Worm (Caenorhabditis elegans) whole organism, L1 larva: Measurements from ENCODE around the gene gadr-2.

ENCODE experiments used
- C16A3.4 ChIP-seq: fragments of 150-350 bp; optimal IDR thresholded peaks from 2 replicates; lab custom pipeline; 2014; ENCODE audit warnings: missing biosample characterization, missing genetic modification characterization
- Y116A8C.19 ChIP-seq: sonication (generic microtip); optimal IDR thresholded peaks from 2 replicates; lab custom pipeline; 2016; ENCODE audit warnings: missing compliant biosample characterization, missing genetic modification characterization, borderline replicate concordance
- aha-1 ChIP-seq: fragments of 150-350 bp; optimal IDR thresholded peaks from 2 replicates; lab custom pipeline; 2014; ENCODE audit warnings: missing biosample characterization, missing genetic modification characterization
- alr-1 ChIP-seq: fragments of 200-800 bp; sonication (Bioruptor generic); optimal IDR thresholded peaks from 2 replicates; lab custom pipeline; 2018; ENCODE audit warnings: borderline replicate concordance, mild to moderate bottlenecking, missing genetic modification characterization, missing compliant biosample characterization
- aly-2 ChIP-seq: fragments of 150-350 bp; optimal IDR thresholded peaks from 2 replicates; lab custom pipeline; 2014; ENCODE audit warnings: missing biosample characterization, missing genetic modification characterization
- ama-1 ChIP-seq: fragments of 150-350 bp; optimal IDR thresholded peaks from 2 replicates; lab custom pipeline; 2014
- ceh-63 ChIP-seq: fragments of 200-800 bp; sonication (Bioruptor generic); optimal IDR thresholded peaks from 2 replicates; lab custom pipeline; 2018; ENCODE audit warnings: mild to moderate bottlenecking, missing genetic modification characterization, missing compliant biosample characterization
- ceh-8 ChIP-seq: fragments of 200-800 bp; sonication (Bioruptor generic); optimal IDR thresholded peaks from 2 replicates; lab custom pipeline; 2018; ENCODE audit warnings: mild to moderate bottlenecking, missing genetic modification characterization, moderate library complexity, missing compliant biosample characterization
- ceh-88 ChIP-seq: fragments of 200-800 bp; sonication (Bioruptor generic); IDR thresholded peaks from 2 replicates; pipeline ENCODE4 v1.3.6; 2022; ENCODE audit warnings: missing genetic modification characterization, missing compliant biosample characterization
- ces-1 ChIP-seq: fragments of 150-350 bp; optimal IDR thresholded peaks from 2 replicates; lab custom pipeline; 2014; ENCODE audit warnings: missing biosample characterization, missing genetic modification reagents, missing genetic modification characterization
- dpl-1 ChIP-seq, 3 experiments: fragments of 150-350 bp in 2 of 3; sonication (generic microtip) in 1 of 3; optimal IDR thresholded peaks; 2 replicates each; lab custom pipeline; 2014 to 2017; ENCODE audit warnings: missing biosample characterization in 3 of 3, missing genetic modification characterization in 3 of 3, missing genetic modification reagents in 3 of 3
- efl-1 ChIP-seq, 4 experiments: fragments of 150-350 bp; optimal IDR thresholded peaks in 3 of 4; peaks in 1 of 4; 1 replicate in 1 of 4; 2 replicates in 3 of 4; lab custom pipeline; 2014; ENCODE audit warnings: missing biosample characterization in 2 of 4, missing genetic modification characterization in 2 of 4, missing genetic modification reagents in 2 of 4
- efl-3 ChIP-seq: fragments of 200-800 bp; sonication (Bioruptor generic); optimal IDR thresholded peaks from 2 replicates; lab custom pipeline; 2018; ENCODE audit warnings: mild to moderate bottlenecking, missing genetic modification characterization, missing compliant biosample characterization
- egl-27 ChIP-seq, 2 experiments: fragments of 150-350 bp in 1 of 2; sonication (generic microtip); optimal IDR thresholded peaks; 3 replicates each; lab custom pipeline; 2017 to 2018; ENCODE audit warnings: missing biosample characterization in 2 of 2, missing genetic modification characterization in 2 of 2, missing genetic modification reagents in 2 of 2
- elt-3 ChIP-seq, 6 experiments: fragments of 150-350 bp in 1 of 6; sonication (generic microtip); optimal IDR thresholded peaks; 2 replicates each; lab custom pipeline; 2017 to 2018; ENCODE audit warnings: missing biosample characterization in 6 of 6, missing genetic modification characterization in 6 of 6, inconsistent platforms in 1 of 6
- fkh-10 ChIP-seq: sonication (generic microtip); optimal IDR thresholded peaks from 2 replicates; lab custom pipeline; 2017; ENCODE audit warnings: missing biosample characterization, missing genetic modification reagents, missing genetic modification characterization
- fkh-8 ChIP-seq: sonication (generic microtip); optimal IDR thresholded peaks from 2 replicates; lab custom pipeline; 2016; ENCODE audit warnings: mild to moderate bottlenecking, missing genetic modification characterization, missing compliant biosample characterization
- grh-1 ChIP-seq: fragments of 200-800 bp; sonication (Bioruptor generic); IDR thresholded peaks from 2 replicates; pipeline ENCODE4 v1.3.6; 2022; ENCODE audit warnings: missing genetic modification reagents, missing genetic modification characterization, missing compliant biosample characterization
- hlh-17 ChIP-seq: fragments of 200-800 bp; sonication (Bioruptor generic); optimal IDR thresholded peaks from 2 replicates; lab custom pipeline; 2018; ENCODE audit warnings: missing genetic modification characterization, mild to moderate bottlenecking, missing compliant biosample characterization, moderate library complexity, borderline replicate concordance
- hlh-4 ChIP-seq: sonication (generic microtip); optimal IDR thresholded peaks from 2 replicates; lab custom pipeline; 2016; ENCODE audit warnings: mild to moderate bottlenecking, missing genetic modification characterization, missing compliant biosample characterization
- hpl-2 ChIP-seq: fragments of 150-350 bp; optimal IDR thresholded peaks from 2 replicates; lab custom pipeline; 2014; ENCODE audit warnings: missing biosample characterization, missing genetic modification reagents, missing genetic modification characterization
- irx-1 ChIP-seq: sonication (generic microtip); optimal IDR thresholded peaks from 2 replicates; lab custom pipeline; 2016; ENCODE audit warnings: missing genetic modification characterization, missing compliant biosample characterization
- isw-1 ChIP-seq: fragments of 200-800 bp; sonication (Bioruptor generic); IDR thresholded peaks from 2 replicates; pipeline ENCODE4 v1.3.6; 2022; ENCODE audit warnings: missing genetic modification characterization, missing compliant biosample characterization
- lin-14 ChIP-seq: fragments of 200-800 bp; sonication (Bioruptor generic); optimal IDR thresholded peaks from 2 replicates; lab custom pipeline; 2018; ENCODE audit warnings: mild to moderate bottlenecking, missing genetic modification characterization, moderate library complexity, missing compliant biosample characterization
- lir-3 ChIP-seq: sonication (generic microtip); optimal IDR thresholded peaks from 2 replicates; lab custom pipeline; 2016; ENCODE audit warnings: mild to moderate bottlenecking, missing genetic modification characterization, moderate library complexity, missing compliant biosample characterization; ENCODE audit not compliant: poor library complexity
- mef-2 ChIP-seq: fragments of 150-350 bp; optimal IDR thresholded peaks from 2 replicates; lab custom pipeline; 2014; ENCODE audit warnings: missing biosample characterization, missing genetic modification characterization
- mep-1 ChIP-seq: fragments of 150-350 bp; optimal IDR thresholded peaks from 2 replicates; lab custom pipeline; 2014; ENCODE audit warnings: missing biosample characterization, missing genetic modification characterization
- nhr-12 ChIP-seq: sonication (generic microtip); optimal IDR thresholded peaks from 2 replicates; lab custom pipeline; 2017; ENCODE audit warnings: missing biosample characterization, missing genetic modification characterization
- nhr-19 ChIP-seq: fragments of 200-800 bp; sonication (Bioruptor generic); conservative IDR thresholded peaks from 2 replicates; pipeline ENCODE4 v1.3.6; 2022; ENCODE audit warnings: missing genetic modification characterization, missing compliant biosample characterization
- nhr-20 ChIP-seq: sonication (generic microtip); optimal IDR thresholded peaks from 2 replicates; lab custom pipeline; 2016; ENCODE audit warnings: mild to moderate bottlenecking, missing genetic modification characterization, missing compliant biosample characterization
- nhr-28 ChIP-seq: fragments of 150-350 bp; optimal IDR thresholded peaks from 2 replicates; lab custom pipeline; 2014; ENCODE audit warnings: missing biosample characterization, missing genetic modification characterization
- nhr-47 ChIP-seq: sonication (generic microtip); optimal IDR thresholded peaks from 2 replicates; lab custom pipeline; 2016; ENCODE audit warnings: mild to moderate bottlenecking, missing genetic modification characterization, moderate library complexity, missing compliant biosample characterization
- nhr-76 ChIP-seq: sonication (generic microtip); optimal IDR thresholded peaks from 2 replicates; lab custom pipeline; 2017; ENCODE audit warnings: missing biosample characterization, missing genetic modification characterization
- nhr-77 ChIP-seq: fragments of 150-350 bp; optimal IDR thresholded peaks from 2 replicates; lab custom pipeline; 2014; ENCODE audit warnings: missing biosample characterization, missing genetic modification characterization
- nhr-84 ChIP-seq: sonication (generic microtip); optimal IDR thresholded peaks from 2 replicates; lab custom pipeline; 2017; ENCODE audit warnings: missing biosample characterization, missing genetic modification characterization
- nhr-85 ChIP-seq: sonication (generic microtip); peaks from one replicate; lab custom pipeline; 2016; ENCODE audit warnings: missing genetic modification characterization, inconsistent platforms, missing compliant biosample characterization
- nhr-90 ChIP-seq: sonication (generic microtip); optimal IDR thresholded peaks from 2 replicates; lab custom pipeline; 2016; ENCODE audit warnings: mild to moderate bottlenecking, missing genetic modification characterization, missing compliant biosample characterization; ENCODE audit not compliant: poor library complexity
- pax-3 ChIP-seq: fragments of 200-800 bp; sonication (Bioruptor generic); optimal IDR thresholded peaks from 2 replicates; lab custom pipeline; 2018; ENCODE audit warnings: mild to moderate bottlenecking, missing genetic modification characterization, moderate library complexity, missing compliant biosample characterization
- snpc-4 ChIP-seq: fragments of 150-350 bp; optimal IDR thresholded peaks from 2 replicates; lab custom pipeline; 2014; ENCODE audit warnings: missing biosample characterization, missing genetic modification characterization
- tbx-2 ChIP-seq: sonication (generic microtip); optimal IDR thresholded peaks from 2 replicates; lab custom pipeline; 2016; ENCODE audit warnings: missing genetic modification characterization, missing compliant biosample characterization
- tlp-1 ChIP-seq: fragments of 150-350 bp; optimal IDR thresholded peaks from 2 replicates; lab custom pipeline; 2014; ENCODE audit warnings: missing biosample characterization, missing genetic modification characterization
- unc-30 ChIP-seq: sonication (generic microtip); optimal IDR thresholded peaks from 2 replicates; lab custom pipeline; 2017; ENCODE audit warnings: missing biosample characterization, missing genetic modification characterization
- unc-98 ChIP-seq: fragments of 200-800 bp; sonication (Bioruptor generic); IDR thresholded peaks from 2 replicates; pipeline ENCODE4 v1.3.6; 2022; ENCODE audit warnings: missing genetic modification characterization, missing compliant biosample characterization
- zag-1 ChIP-seq: fragments of 150-350 bp; optimal IDR thresholded peaks from 2 replicates; lab custom pipeline; 2014; ENCODE audit warnings: missing biosample characterization, missing genetic modification characterization
- zip-4 ChIP-seq: fragments of 200-800 bp; sonication (Bioruptor generic); optimal IDR thresholded peaks from 2 replicates; lab custom pipeline; 2018; ENCODE audit warnings: mild to moderate bottlenecking, missing genetic modification characterization, moderate library complexity, missing compliant biosample characterization
- ztf-4 ChIP-seq: fragments of 150-350 bp; optimal IDR thresholded peaks from 2 replicates; lab custom pipeline; 2014; ENCODE audit warnings: missing biosample characterization, missing genetic modification characterization

Gene gadr-2

DNA sequence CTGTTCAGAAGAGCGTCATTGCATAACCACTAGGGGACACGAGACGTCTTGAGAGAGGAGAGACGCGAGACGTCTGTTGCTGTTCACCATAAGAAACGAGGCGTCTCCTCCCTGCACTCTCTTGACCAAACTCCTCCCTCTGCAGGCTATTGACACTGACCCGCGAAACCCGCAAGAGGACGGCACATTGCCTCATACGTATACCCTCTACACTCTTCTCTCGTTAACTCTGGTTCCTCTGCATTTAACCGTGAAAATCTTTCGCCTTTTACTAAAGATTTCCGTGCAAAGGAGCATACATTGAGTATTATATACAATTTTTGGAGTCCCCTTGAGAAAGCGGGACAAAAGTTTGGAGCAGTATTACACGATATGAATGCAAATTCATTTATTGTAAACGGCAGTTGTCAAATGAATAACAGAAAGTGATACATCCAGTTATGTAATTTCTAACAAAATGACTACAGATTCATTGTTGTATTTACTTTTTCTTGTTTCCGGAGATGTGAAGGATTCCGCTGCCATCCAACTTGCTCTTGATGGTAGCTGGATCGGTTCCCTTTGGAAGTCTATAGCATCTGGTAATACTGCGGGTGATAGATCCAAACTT, 40.4 kb downstream of the gadr-2 start (continued):
- TF ChIP-seq unc-98 (GFP tag; lab: Robert Waterston, UW) = 0 out of 2 replicates have a peak, but pooled peaks have one; percentile 19
- peak; percentile 57 for TF ChIP-seq hlh-17 (GFP tag; lab: Kevin White, UChicago)
- peak; percentile 52 to 79 for TF ChIP-seq egl-27 (tag; optimal IDR thresholded peaks at IDR 0.05; lab: Kevin White, UChicago)
- peak; percentile 47 for TF ChIP-seq mef-2
- peak; percentile 90 for TF ChIP-seq mep-1
- TF ChIP-seq lin-14 (GFP tag; lab: Kevin White, UChicago) = peak; percentile 99
- peak; percentile 84 for TF ChIP-seq isw-1
- TF ChIP-seq nhr-28 (tag; lab: Kevin White, UChicago) = no peak
- peak; percentile 97 for TF ChIP-seq nhr-20 (tag; lab: Kevin White, UChicago)
- TF ChIP-seq zip-4 (GFP tag; lab: Kevin White, UChicago) = peak; percentile 79
- peak; percentile 88 for TF ChIP-seq hpl-2 (GFP tag; lab: Kevin White, UChicago)
- TF ChIP-seq tbx-2 (tag; lab: Kevin White, UChicago) = peak; percentile 95
- TF ChIP-seq nhr-85 = peak; percentile 97
- TF ChIP-seq grh-1 (GFP tag; lab: Robert Waterston, UW) = peak; percentile 73
- peak; percentile 72 for TF ChIP-seq ceh-88 (GFP tag; lab: Robert Waterston, UW)
- TF ChIP-seq nhr-76 (tag; lab: Kevin White, UChicago) = peak; percentile 25
- peak; percentile 83 for TF ChIP-seq ztf-4 (tag; lab: Kevin White, UChicago)
- peak; percentile 77 for TF ChIP-seq ceh-8 (GFP tag; lab: Kevin White, UChicago)
- no peak for TF ChIP-seq hlh-4 (tag; lab: Kevin White, UChicago)
- peak; percentile 87 for TF ChIP-seq fkh-10
- TF ChIP-seq nhr-77 (tag; lab: Kevin White, UChicago) = peak; percentile 96
- TF ChIP-seq unc-30 (tag; lab: Kevin White, UChicago) = no peak
- peak; percentile 61 for TF ChIP-seq zag-1
- no peak for TF ChIP-seq ceh-63
- TF ChIP-seq snpc-4 (tag; lab: Kevin White, UChicago) = peak; percentile 99
- TF ChIP-seq nhr-47 (tag; lab: Kevin White, UChicago) = peak; percentile 97
- peak; percentile 96 for TF ChIP-seq nhr-90 (tag; lab: Kevin White, UChicago)
- peak; percentile 98 for TF ChIP-seq ama-1 (lab: Kevin White, UChicago)
- TF ChIP-seq efl-3 (GFP tag; lab: Kevin White, UChicago) = peak; percentile 30
- peak; percentile 96 for TF ChIP-seq nhr-19 (GFP tag; lab: Robert Waterston, UW)
- TF ChIP-seq lir-3 (tag; lab: Kevin White, UChicago) = peak; percentile 72
- TF ChIP-seq elt-3 (tag; optimal IDR thresholded peaks at IDR 0.05; lab: Kevin White, UChicago) = peak in 4 of 6 experiments; percentile 41 to 80 (median 65)
- TF ChIP-seq tlp-1 = no peak
- TF ChIP-seq alr-1 (tag; lab: Kevin White, UChicago) = no peak
- TF ChIP-seq nhr-84 (tag; lab: Kevin White, UChicago) = no peak
- TF ChIP-seq pax-3 (tag; lab: Kevin White, UChicago) = peak; percentile 85

- TF ChIP-seq dpl-1 (GFP tag; optimal IDR thresholded peaks at IDR 0.05; lab: Kevin White, UChicago) (no peak), fkh-8 (no peak), ztf-4 (tag; lab: Kevin White, UChicago) (no peak), zip-4 (GFP tag; lab: Kevin White, UChicago) (no peak), Y116A8C.19 (no peak), aha-1 (tag; lab: Kevin White, UChicago) (no peak), C16A3.4 (tag; lab: Kevin White, UChicago) (no peak), efl-1 (optimal IDR thresholded peaks at IDR 0.05; lab: Kevin White, UChicago) (no peak), efl-1 (GFP tag; optimal IDR thresholded peaks at IDR 0.05 in 1 of 2; lab: Kevin White, UChicago) (no peak), hpl-2 (GFP tag; lab: Kevin White, UChicago) (no peak), nhr-12 (tag; lab: Kevin White, UChicago) (no peak), aly-2 (tag; lab: Kevin White, UChicago) (no peak), lir-3 (tag; lab: Kevin White, UChicago) (no peak), ces-1 (GFP tag; lab: Kevin White, UChicago) (no peak), nhr-90 (tag; lab: Kevin White, UChicago) (no peak), irx-1 (no peak), hlh-4 (tag; lab: Kevin White, UChicago) (no peak), nhr-20 (tag; lab: Kevin White, UChicago) (no peak)
These were observed 41.0 kb downstream of the gadr-2 start, which contains the start of gene F38E11.9 for ce11 chrIV:9443940-9444339. F38E11.9 (minus strand) TSS chrIV:9444040.
